Worm (Caenorhabditis elegans): ENCODE measurements around the gene otub-1.

DNA sequence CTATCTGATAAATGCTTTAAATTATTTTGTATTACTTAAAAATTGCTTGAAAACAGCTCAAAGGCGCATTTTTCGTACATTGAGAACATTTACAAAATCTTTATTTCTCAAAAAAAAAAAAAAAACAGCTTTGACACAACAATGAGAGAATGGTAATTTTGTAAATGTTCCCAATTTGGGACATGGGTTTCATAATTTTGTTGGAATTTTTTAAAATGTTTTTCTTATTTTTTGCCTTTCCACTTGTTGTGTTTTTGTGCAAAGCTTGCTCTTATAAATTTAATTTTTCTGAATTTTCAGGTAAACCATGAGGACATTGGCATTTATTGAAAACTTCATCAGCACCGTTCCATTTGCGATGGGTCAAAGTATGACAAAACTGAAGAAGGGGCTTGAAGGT, 45.6 kb downstream of the otub-1 start, which contains the start of gene T01G5.7:
- TF ChIP-seq K02D7.2 (tag; optimal IDR thresholded peaks at IDR 0.05): no peak
- no peak for TF ChIP-seq hlh-30 (tag; optimal IDR thresholded peaks at IDR 0.05; ENCODE audit: insufficient read depth)
- no peak for TF ChIP-seq ahr-1 (tag; optimal IDR thresholded peaks at IDR 0.05)
- no peak for TF ChIP-seq lin-11 (tag; optimal IDR thresholded peaks at IDR 0.05)
